Worm (Caenorhabditis elegans): Measurements from ENCODE around the gene F31E3.2.

ce11 chrIII:6971662-6972284 lies 2.0 kb upstream of the F31E3.2 start, which contains the start of the genes eef-1A.1 and rfc-4:
- TF ChIP-seq nhr-12 (tag; optimal IDR thresholded peaks at IDR 0.05) (no peak), unc-39 (tag; optimal IDR thresholded peaks at IDR 0.05) (no peak), snpc-4 (tag; optimal IDR thresholded peaks at IDR 0.05) (no peak), unc-62 (GFP tag; optimal IDR thresholded peaks at IDR 0.05) (peak; percentile 85), lin-32 (GFP tag; optimal IDR thresholded peaks at IDR 0.05) (no peak), nhr-237 (tag; optimal IDR thresholded peaks at IDR 0.05) (peak; percentile 96), nhr-76 (tag; optimal IDR thresholded peaks at IDR 0.05) (no peak), cnd-1 (tag; optimal IDR thresholded peaks at IDR 0.05) (peak; percentile 31)

Measured in whole organism, mixed stage, embryonic.